Worm (Caenorhabditis elegans) whole organism, early embryonic: ENCODE measurements around the gene C38H2.2.

Source experiments
- ama-1 ChIP-seq: fragments of 150-350 bp; optimal IDR thresholded peaks from 2 replicates; lab custom pipeline; 2014
- ets-7 ChIP-seq: sonication (generic microtip); optimal IDR thresholded peaks from 2 replicates; lab custom pipeline; 2016; ENCODE audit warnings: missing genotype, missing genetic modification characterization, missing compliant biosample characterization
- pes-1 ChIP-seq: fragments of 200-800 bp; sonication (Bioruptor generic); IDR thresholded peaks from 2 replicates; pipeline ENCODE4 v1.3.6; 2022; ENCODE audit warnings: missing genetic modification reagents, missing genetic modification characterization, missing compliant biosample characterization
- tbx-11 ChIP-seq: fragments of 200-800 bp; sonication (Bioruptor generic); IDR thresholded peaks from 2 replicates; pipeline ENCODE4 v1.3.6; 2022; ENCODE audit warnings: missing genetic modification characterization, missing compliant biosample characterization

ce11 chrIII:10391628-10392027 lies 10.1 kb downstream of the C38H2.2 start, which contains the start of gene M03C11.9:
- no peak for TF ChIP-seq ets-7
- TF ChIP-seq tbx-11 (GFP tag; lab: Robert Waterston, UW), result no peak
- TF ChIP-seq pes-1 (GFP tag; lab: Robert Waterston, UW), result no peak
- TF ChIP-seq ama-1 (lab: Kevin White, UChicago), result no peak
